Fruit fly (Drosophila melanogaster) whole organism, wandering third instar larva: ENCODE data around the gene CG6481.

Experiments
- CG9705 ChIP-seq: fragments of 200-800 bp; sonication (Bioruptor generic); optimal IDR thresholded peaks from 2 replicates; lab custom pipeline; 2018; ENCODE audit warnings: missing biosample characterization, mild to moderate bottlenecking, missing genetic modification characterization
- CrebA ChIP-seq: fragments of 200-800 bp; sonication (Bioruptor generic); optimal IDR thresholded peaks from 2 replicates; lab custom pipeline; 2016; ENCODE audit warnings: missing biosample characterization, mild to moderate bottlenecking, missing genetic modification characterization, borderline replicate concordance
- Dfd ChIP-seq: fragments of >200 bp; optimal IDR thresholded peaks from 2 replicates; lab custom pipeline; 2017; ENCODE audit warnings: missing biosample characterization, missing genetic modification characterization
- HLH106 ChIP-seq: fragments of 200-800 bp; optimal IDR thresholded peaks from 3 replicates; lab custom pipeline; 2019; ENCODE audit warnings: missing biosample characterization, mild to moderate bottlenecking, missing genetic modification characterization, moderate library complexity
- N ChIP-seq: fragments of >200 bp; optimal IDR thresholded peaks from 2 replicates; lab custom pipeline; 2018; ENCODE audit warnings: missing biosample characterization, missing external identifiers, missing genetic modification characterization
- OdsH ChIP-seq: fragments of 200-800 bp; sonication (Bioruptor generic); optimal IDR thresholded peaks from 2 replicates; lab custom pipeline; 2016; ENCODE audit warnings: missing biosample characterization, mild to moderate bottlenecking, missing genetic modification characterization
- Rel ChIP-seq, 2 experiments: fragments of 200-800 bp; sonication (Bioruptor generic) in 1 of 2; optimal IDR thresholded peaks; 2 replicates in 1 of 2; 3 replicates in 1 of 2; lab custom pipeline; 2016 to 2019; ENCODE audit warnings: mild to moderate bottlenecking in 2 of 2, missing biosample characterization in 2 of 2, missing genetic modification characterization in 2 of 2, moderate library complexity in 1 of 2
- br ChIP-seq: fragments of 200-800 bp; sonication (Bioruptor generic); optimal IDR thresholded peaks from 2 replicates; lab custom pipeline; 2016; ENCODE audit warnings: missing biosample characterization, missing genetic modification characterization
- dl ChIP-seq, 2 experiments: fragments of 175-275, 200-275 bp in 1 of 2; fragments of 200-275 bp in 1 of 2; sonication (Bioruptor generic); optimal IDR thresholded peaks; lab custom pipeline; 2018; ENCODE audit warnings: mild to moderate bottlenecking in 2 of 2, missing biosample characterization in 2 of 2, missing genetic modification characterization in 2 of 2, moderate library complexity in 2 of 2; ENCODE audit not compliant: partially characterized antibody in 2 of 2, insufficient read depth in 1 of 2
- foxo ChIP-seq, 2 experiments: fragments of 200-800 bp; sonication (Bioruptor generic); optimal IDR thresholded peaks; 2 replicates in 1 of 2; 3 replicates in 1 of 2; lab custom pipeline; 2016 to 2017; ENCODE audit warnings: missing biosample characterization in 2 of 2, missing genetic modification characterization in 2 of 2
- fru ChIP-seq: fragments of 200-800 bp; sonication (Bioruptor generic); optimal IDR thresholded peaks from 3 replicates; lab custom pipeline; 2016; ENCODE audit warnings: missing biosample characterization, mild to moderate bottlenecking, missing genetic modification characterization
- h ChIP-seq: fragments of 200-800 bp; sonication (Bioruptor generic); optimal IDR thresholded peaks from 3 replicates; lab custom pipeline; 2016; ENCODE audit warnings: missing biosample characterization, mild to moderate bottlenecking, missing genetic modification characterization
- pan ChIP-seq: fragments of >200 bp; optimal IDR thresholded peaks from 2 replicates; lab custom pipeline; 2017
- psq ChIP-seq: fragments of 200-800 bp; sonication (Bioruptor generic); optimal IDR thresholded peaks from 3 replicates; lab custom pipeline; 2017; ENCODE audit warnings: missing biosample characterization, mild to moderate bottlenecking, missing genetic modification characterization, moderate library complexity
- rgr ChIP-seq: fragments of 200-800 bp; sonication (Bioruptor generic); optimal IDR thresholded peaks from 3 replicates; lab custom pipeline; 2016; ENCODE audit warnings: missing biosample characterization, mild to moderate bottlenecking, missing genetic modification characterization
- sage ChIP-seq: fragments of 200-800 bp; sonication (Bioruptor generic); optimal IDR thresholded peaks from 2 replicates; lab custom pipeline; 2016; ENCODE audit warnings: missing biosample characterization, mild to moderate bottlenecking, missing genetic modification characterization
- woc ChIP-seq: sonication (Bioruptor generic); optimal IDR thresholded peaks from 2 replicates; lab custom pipeline; 2016; ENCODE audit warnings: missing biosample characterization, mild to moderate bottlenecking, missing genetic modification characterization

The CG6481 gene

DNA sequence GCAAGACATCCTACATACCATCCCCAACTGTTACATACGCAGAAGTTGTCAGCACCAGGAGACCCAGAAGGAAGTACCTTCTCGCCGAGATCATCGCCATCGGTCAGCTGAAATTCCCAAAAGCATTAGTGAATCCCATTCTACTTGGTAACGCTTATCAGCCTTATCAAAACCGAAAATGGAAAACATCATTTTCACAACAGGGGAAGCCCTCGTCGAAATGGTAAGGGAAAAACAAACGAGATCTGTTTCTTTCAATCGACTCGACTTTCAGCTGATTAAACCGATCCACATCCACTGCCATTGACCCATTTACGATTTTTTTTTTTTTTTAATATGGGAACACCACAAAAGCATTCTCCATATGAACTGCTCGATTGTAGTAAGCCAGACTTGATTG lies 39.7 kb downstream of the CG6481 start:
- no peak for TF ChIP-seq Rel (GFP tag; optimal IDR thresholded peaks at IDR 0.05; lab: Kevin White, UChicago)
- peak; percentile 92 for TF ChIP-seq Rel (tag; optimal IDR thresholded peaks at IDR 0.05; lab: Kevin White, UChicago)
- no peak for TF ChIP-seq HLH106
- TF ChIP-seq, all 38 proteins: peak for 1

dm6 chrX:18479307-18480134 lies 42.7 kb downstream of the CG6481 start, which contains the start of gene CG32547:
CG32547 (minus strand) TSS chrX:18479487.
- TF ChIP-seq Dfd: no peak
- TF ChIP-seq pan (lab: Kevin White, UChicago): peak; percentile 80
- peak; percentile 14 for TF ChIP-seq CG9705 (GFP tag; lab: Kevin White, UChicago)
- no peak for TF ChIP-seq dl (GFP tag; optimal IDR thresholded peaks at IDR 0.05; lab: Kevin White, UChicago; ENCODE audit: insufficient read depth in 1 of 2, partially characterized antibody in 2 of 2)
- no peak for TF ChIP-seq N (GFP tag; lab: Kevin White, UChicago)
- no peak for TF ChIP-seq br (GFP tag; lab: Kevin White, UChicago)
- no peak for TF ChIP-seq Rel (GFP tag; optimal IDR thresholded peaks at IDR 0.05; lab: Kevin White, UChicago)
- peak; percentile 4 for TF ChIP-seq Rel (tag; optimal IDR thresholded peaks at IDR 0.05; lab: Kevin White, UChicago)
- no peak for TF ChIP-seq OdsH (GFP tag; lab: Kevin White, UChicago)
- peak; percentile 35 for TF ChIP-seq h
- TF ChIP-seq HLH106: peak; percentile 40
- peak; percentile 67 for TF ChIP-seq woc (GFP tag; lab: Kevin White, UChicago)
- peak in 1 of 2 experiments; percentile 48 for TF ChIP-seq foxo (GFP tag; optimal IDR thresholded peaks at IDR 0.05; lab: Kevin White, UChicago)
- TF ChIP-seq psq (GFP tag; lab: Kevin White, UChicago): peak; percentile 88
- no peak for TF ChIP-seq rgr (GFP tag; lab: Kevin White, UChicago)
- peak; percentile 77 for TF ChIP-seq fru (GFP tag; lab: Kevin White, UChicago)
- no peak for TF ChIP-seq sage (GFP tag; lab: Kevin White, UChicago)
- no peak for TF ChIP-seq CrebA
